Fruit fly (Drosophila melanogaster) whole organism, embryonic: ENCODE data around the gene Cnot4.

Experiments
- Abd-B ChIP-seq: fragments of 200-800 bp; sonication (Bioruptor generic); optimal IDR thresholded peaks from 2 replicates; lab custom pipeline; 2018; ENCODE audit warnings: missing biosample characterization, mild to moderate bottlenecking, missing genetic modification characterization, moderate library complexity
- B-H2 ChIP-seq: fragments of 200-800 bp; sonication (Bioruptor generic); optimal IDR thresholded peaks from 2 replicates; lab custom pipeline; 2018; ENCODE audit warnings: missing biosample characterization, mild to moderate bottlenecking, missing genetic modification characterization
- C15 ChIP-seq: fragments of 200-800 bp; sonication (Bioruptor generic); IDR thresholded peaks from 3 replicates; pipeline ENCODE4 v1.3.6; 2022; ENCODE audit warnings: missing biosample characterization, missing genetic modification characterization
- CG10431 ChIP-seq: fragments of 200-800 bp; sonication (Bioruptor generic); optimal IDR thresholded peaks from 3 replicates; lab custom pipeline; 2018; ENCODE audit warnings: missing biosample characterization, mild to moderate bottlenecking, missing genetic modification characterization
- CG11093 ChIP-seq: fragments of 200-800 bp; sonication (Bioruptor generic); IDR thresholded peaks from 3 replicates; pipeline ENCODE4 v1.3.6; 2022; ENCODE audit warnings: missing biosample characterization, missing genetic modification characterization
- CG11560 ChIP-seq: fragments of 200-800 bp; sonication (Bioruptor generic); IDR thresholded peaks from 3 replicates; pipeline ENCODE4 v1.3.6; 2022; ENCODE audit warnings: missing biosample characterization, missing genetic modification characterization
- CG11723 ChIP-seq: fragments of 200-800 bp; sonication (Bioruptor generic); optimal IDR thresholded peaks from 2 replicates; lab custom pipeline; 2017; ENCODE audit warnings: missing biosample characterization, mild to moderate bottlenecking, missing genetic modification characterization
- CG12219 ChIP-seq: fragments of 200-800 bp; sonication (Bioruptor generic); optimal IDR thresholded peaks from 3 replicates; lab custom pipeline; 2018; ENCODE audit warnings: missing biosample characterization, mild to moderate bottlenecking, missing genetic modification characterization
- CG12299 ChIP-seq: fragments of 200-800 bp; sonication (Bioruptor generic); optimal IDR thresholded peaks from 2 replicates; lab custom pipeline; 2018; ENCODE audit warnings: missing biosample characterization, mild to moderate bottlenecking, missing genetic modification characterization
- CG13894 ChIP-seq: fragments of 200-800 bp; sonication (Bioruptor generic); optimal IDR thresholded peaks from 3 replicates; lab custom pipeline; 2018; ENCODE audit warnings: missing biosample characterization, mild to moderate bottlenecking, missing genetic modification characterization, moderate library complexity
- CG15073 ChIP-seq: fragments of 200-800 bp; sonication (Bioruptor generic); optimal IDR thresholded peaks from 2 replicates; lab custom pipeline; 2016; ENCODE audit warnings: missing biosample characterization, missing genetic modification characterization
- CG15479 ChIP-seq: fragments of 200-800 bp; sonication (Bioruptor generic); optimal IDR thresholded peaks from 3 replicates; lab custom pipeline; 2019; ENCODE audit warnings: missing biosample characterization, mild to moderate bottlenecking, missing genetic modification characterization, moderate library complexity
- CG17829 ChIP-seq: fragments of 200-800 bp; optimal IDR thresholded peaks from 2 replicates; lab custom pipeline; 2019; ENCODE audit warnings: missing biosample characterization, mild to moderate bottlenecking, missing genetic modification characterization, moderate library complexity
- CG30431 ChIP-seq: fragments of 200-800 bp; sonication (Bioruptor generic); optimal IDR thresholded peaks from 2 replicates; lab custom pipeline; 2017; ENCODE audit warnings: missing biosample characterization, missing genetic modification characterization
- CG32532 ChIP-seq: fragments of 200-800 bp; sonication (Bioruptor generic); IDR thresholded peaks from 2 replicates; pipeline ENCODE4 v1.3.6; 2022; ENCODE audit warnings: missing biosample characterization, missing genetic modification characterization
- CG33557 ChIP-seq: fragments of 200-800 bp; sonication (Bioruptor generic); optimal IDR thresholded peaks from 2 replicates; lab custom pipeline; 2019; ENCODE audit warnings: missing biosample characterization, mild to moderate bottlenecking, missing genetic modification characterization, moderate library complexity
- CG3407 ChIP-seq: fragments of 200-800 bp; sonication (Bioruptor generic); optimal IDR thresholded peaks from 2 replicates; lab custom pipeline; 2018; ENCODE audit warnings: missing biosample characterization, mild to moderate bottlenecking, missing genetic modification characterization
- CG4854 ChIP-seq: fragments of 200-800 bp; sonication (Bioruptor generic); optimal IDR thresholded peaks from 2 replicates; lab custom pipeline; 2016; ENCODE audit warnings: missing biosample characterization, missing genetic modification characterization, inconsistent platforms
- CG5953 ChIP-seq: fragments of 200-800 bp; sonication (Bioruptor generic); IDR thresholded peaks from 2 replicates; pipeline ENCODE4 v1.3.6; 2022; ENCODE audit warnings: missing biosample characterization, missing genetic modification characterization
- CG6689 ChIP-seq: fragments of 200-800 bp; sonication (Bioruptor generic); IDR thresholded peaks from 2 replicates; pipeline ENCODE4 v1.3.6; 2022; ENCODE audit warnings: missing biosample characterization, missing genetic modification characterization
- CG7372 ChIP-seq: fragments of 200-800 bp; sonication (Bioruptor generic); IDR thresholded peaks from 2 replicates; pipeline ENCODE4 v1.3.6; 2022; ENCODE audit warnings: missing biosample characterization, missing genetic modification characterization
- CG7556 ChIP-seq: fragments of 200-800 bp; sonication (Bioruptor generic); optimal IDR thresholded peaks from 2 replicates; lab custom pipeline; 2017; ENCODE audit warnings: missing biosample characterization, mild to moderate bottlenecking, missing genetic modification characterization
- CG7745 ChIP-seq: fragments of 200-800 bp; sonication (Bioruptor generic); optimal IDR thresholded peaks from 2 replicates; lab custom pipeline; 2018; ENCODE audit warnings: missing biosample characterization, mild to moderate bottlenecking, missing genetic modification characterization, moderate library complexity
- CG8924 ChIP-seq: fragments of 200-800 bp; optimal IDR thresholded peaks from 3 replicates; lab custom pipeline; 2019; ENCODE audit warnings: missing biosample characterization, mild to moderate bottlenecking, missing genetic modification characterization, moderate library complexity
- CG9876 ChIP-seq: fragments of 200-800 bp; sonication (Bioruptor generic); optimal IDR thresholded peaks from 2 replicates; lab custom pipeline; 2016; ENCODE audit warnings: missing biosample characterization, missing genetic modification characterization
- H2.0 ChIP-seq: fragments of 200-800 bp; sonication (Bioruptor generic); IDR thresholded peaks from 2 replicates; pipeline ENCODE4 v1.3.6; 2022; ENCODE audit warnings: missing biosample characterization, missing genetic modification characterization
- HLH54F ChIP-seq: fragments of 200-800 bp; sonication (Bioruptor generic); optimal IDR thresholded peaks from 3 replicates; lab custom pipeline; 2016; ENCODE audit warnings: missing biosample characterization, missing genetic modification characterization
- Hr51 ChIP-seq, 2 experiments: fragments of 200-800 bp; sonication (Bioruptor generic); optimal IDR thresholded peaks; 2 replicates in 1 of 2; 3 replicates in 1 of 2; lab custom pipeline; 2016 to 2018; ENCODE audit warnings: missing biosample characterization in 2 of 2, missing genetic modification characterization in 2 of 2, mild to moderate bottlenecking in 1 of 2, moderate library complexity in 1 of 2
- Max ChIP-seq: fragments of 200-800 bp; sonication (Bioruptor generic); optimal IDR thresholded peaks from 2 replicates; lab custom pipeline; 2016; ENCODE audit warnings: missing biosample characterization, mild to moderate bottlenecking, missing genetic modification characterization
- NC2β ChIP-seq: fragments of 200-800 bp; sonication (Bioruptor generic); optimal IDR thresholded peaks from 2 replicates; lab custom pipeline; 2016; ENCODE audit warnings: missing biosample characterization, missing genetic modification characterization
- Nf-YA ChIP-seq: fragments of 200-800 bp; sonication (Bioruptor generic); IDR thresholded peaks from 2 replicates; pipeline ENCODE4 v1.3.6; 2022; ENCODE audit warnings: missing biosample characterization, missing genetic modification characterization
- Oli ChIP-seq: fragments of 200-800 bp; sonication (Bioruptor generic); optimal IDR thresholded peaks from 2 replicates; lab custom pipeline; 2018; ENCODE audit warnings: missing biosample characterization, mild to moderate bottlenecking, missing genetic modification characterization, moderate library complexity
- bsh ChIP-seq, 2 experiments: fragments of 200-800 bp; sonication (Bioruptor generic); optimal IDR thresholded peaks; 2 replicates each; lab custom pipeline; 2017 to 2018; ENCODE audit warnings: mild to moderate bottlenecking in 2 of 2, missing biosample characterization in 2 of 2, missing genetic modification characterization in 2 of 2, moderate library complexity in 1 of 2
- btn ChIP-seq: fragments of 200-800 bp; sonication (Bioruptor generic); optimal IDR thresholded peaks from 2 replicates; lab custom pipeline; 2016; ENCODE audit warnings: missing biosample characterization, missing genetic modification characterization
- cas ChIP-seq: fragments of 200-800 bp; sonication (Bioruptor generic); IDR thresholded peaks from 2 replicates; pipeline ENCODE4 v1.3.6; 2022; ENCODE audit warnings: missing biosample characterization, missing genetic modification characterization
- da ChIP-seq: fragments of 200-800 bp; sonication (Bioruptor generic); optimal IDR thresholded peaks from 2 replicates; lab custom pipeline; 2016; ENCODE audit warnings: missing biosample characterization, missing genetic modification characterization
- disco-r ChIP-seq: fragments of 200-800 bp; sonication (Bioruptor generic); optimal IDR thresholded peaks from 2 replicates; lab custom pipeline; 2016; ENCODE audit warnings: missing biosample characterization, missing genetic modification characterization
- esg ChIP-seq: fragments of 200-800 bp; sonication (Bioruptor generic); conservative IDR thresholded peaks from 2 replicates; pipeline ENCODE4 v1.3.6; 2022; ENCODE audit warnings: missing biosample characterization, missing genetic modification characterization
- ind ChIP-seq: fragments of 200-800 bp; sonication (Bioruptor generic); optimal IDR thresholded peaks from 3 replicates; lab custom pipeline; 2016; ENCODE audit warnings: missing biosample characterization, missing genetic modification characterization
- jing ChIP-seq: fragments of 200-800 bp; sonication (Bioruptor generic); optimal IDR thresholded peaks from 2 replicates; lab custom pipeline; 2018; ENCODE audit warnings: missing biosample characterization, mild to moderate bottlenecking, missing genetic modification characterization
- klu ChIP-seq: fragments of 200-800 bp; sonication (Bioruptor generic); IDR thresholded peaks from 2 replicates; pipeline ENCODE4 v1.3.6; 2022; ENCODE audit warnings: missing biosample characterization, missing genetic modification characterization
- mirr ChIP-seq: fragments of 200-800 bp; sonication (Bioruptor generic); optimal IDR thresholded peaks from 3 replicates; lab custom pipeline; 2018; ENCODE audit warnings: missing biosample characterization, mild to moderate bottlenecking, missing genetic modification characterization
- peb ChIP-seq: fragments of 200-800 bp; sonication (Bioruptor generic); IDR thresholded peaks from 2 replicates; pipeline ENCODE4 v1.3.6; 2022; ENCODE audit warnings: missing biosample characterization, missing genetic modification characterization
- pita ChIP-seq: fragments of 200-800 bp; sonication (Bioruptor generic); optimal IDR thresholded peaks from 2 replicates; lab custom pipeline; 2017; ENCODE audit warnings: missing biosample characterization, mild to moderate bottlenecking, missing genetic modification characterization
- pnt ChIP-seq: fragments of 200-800 bp; sonication (Bioruptor generic); optimal IDR thresholded peaks from 3 replicates; lab custom pipeline; 2016; ENCODE audit warnings: missing biosample characterization, missing genetic modification characterization
- so ChIP-seq: fragments of 200-800 bp; sonication (Bioruptor generic); IDR thresholded peaks from 3 replicates; pipeline ENCODE4 v1.3.6; 2022; ENCODE audit warnings: missing biosample characterization, missing genetic modification characterization
- sqz ChIP-seq: fragments of 200-800 bp; sonication (Bioruptor generic); optimal IDR thresholded peaks from 3 replicates; lab custom pipeline; 2018; ENCODE audit warnings: missing biosample characterization, mild to moderate bottlenecking, missing genetic modification characterization
- tio ChIP-seq: fragments of 200-800 bp; sonication (Bioruptor generic); optimal IDR thresholded peaks from 2 replicates; lab custom pipeline; 2017; ENCODE audit warnings: missing biosample characterization, missing genetic modification characterization, inconsistent platforms
- vfl ChIP-seq: fragments of 200-800 bp; sonication (Bioruptor generic); optimal IDR thresholded peaks from 2 replicates; lab custom pipeline; 2016; ENCODE audit warnings: missing biosample characterization, missing genetic modification characterization
- z ChIP-seq: fragments of 200-800 bp; sonication (Bioruptor generic); IDR thresholded peaks from 3 replicates; pipeline ENCODE4 v1.3.6; 2022; ENCODE audit warnings: missing biosample characterization, missing genetic modification characterization
- zfh2 ChIP-seq: fragments of 200-800 bp; sonication (Bioruptor generic); optimal IDR thresholded peaks from 2 replicates; lab custom pipeline; 2016; ENCODE audit warnings: missing biosample characterization, missing genetic modification characterization

Gene Cnot4

DNA sequence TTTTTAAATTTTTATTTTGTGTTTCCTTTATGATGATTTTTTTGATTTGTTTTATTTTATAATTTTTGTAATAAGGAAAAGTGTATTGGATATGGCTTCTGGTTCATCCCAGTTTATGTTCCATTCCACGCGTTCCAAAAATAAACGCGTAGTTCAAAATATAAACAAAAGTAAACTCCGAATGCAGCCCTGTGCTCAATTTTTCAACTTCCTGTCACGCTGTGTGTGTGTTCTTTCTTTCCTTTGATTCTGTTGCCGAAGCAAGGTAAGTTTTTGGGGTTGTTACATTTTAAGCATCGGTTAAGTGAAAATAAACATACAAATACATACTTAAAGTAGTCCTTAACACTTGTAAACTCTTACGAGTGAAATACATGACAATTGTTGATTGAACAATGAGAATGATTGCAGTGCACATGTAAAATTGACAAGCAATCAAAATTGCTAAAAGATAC, 11.6 kb downstream of the Cnot4 start, which contains the start of the genes Ip259 and RpS27A (continued):
- TF ChIP-seq CG10431 (GFP tag; lab: Kevin White, UChicago) (peak; percentile 63), bsh (GFP tag; optimal IDR thresholded peaks at IDR 0.05; lab: Kevin White, UChicago) (peak in 1 of 2 experiments; percentile 61), CG15073 (no peak), Abd-B (GFP tag; lab: Kevin White, UChicago) (no peak), Hr51 (GFP tag; optimal IDR thresholded peaks at IDR 0.05; lab: Kevin White, UChicago) (peak in 1 of 2 experiments; percentile 38), H2.0 (GFP tag; lab: Robert Waterston, UW) (peak; percentile 71), CG3407 (GFP tag; lab: Kevin White, UChicago) (peak; percentile 70), pnt (GFP tag; lab: Kevin White, UChicago) (no peak), NC2β (peak; percentile 96), peb (no peak; the same call in 1 of the 2 replicates), cas (GFP tag; lab: Robert Waterston, UW) (0 out of 2 replicates have a peak, but pooled peaks have one; percentile 35), CG12299 (tag; lab: Kevin White, UChicago) (peak; percentile 64), so (GFP tag; lab: Robert Waterston, UW) (peak; percentile 53; the same call in 1 of the 3 replicates), CG12219 (GFP tag; lab: Kevin White, UChicago) (peak; percentile 56), CG30431 (GFP tag; lab: Kevin White, UChicago) (peak; percentile 69), CG17829 (tag; lab: Kevin White, UChicago) (peak; percentile 46), mirr (GFP tag; lab: Kevin White, UChicago) (peak; percentile 79), CG7556 (GFP tag; lab: Kevin White, UChicago) (no peak), CG7745 (no peak), esg (GFP tag; lab: Robert Waterston, UW) (peak; percentile 31; the same call in 1 of the 2 replicates), CG7372 (GFP tag; lab: Robert Waterston, UW) (peak; percentile 63; the same call in 1 of the 2 replicates), Nf-YA (GFP tag; lab: Robert Waterston, UW) (peak; percentile 67), vfl (GFP tag; lab: Kevin White, UChicago) (peak; percentile 34), Max (GFP tag; lab: Kevin White, UChicago) (peak; percentile 86), tio (GFP tag; lab: Kevin White, UChicago) (peak; percentile 71), CG4854 (GFP tag; lab: Kevin White, UChicago) (peak; percentile 57), B-H2 (GFP tag; lab: Kevin White, UChicago) (peak; percentile 86), CG6689 (GFP tag; lab: Robert Waterston, UW) (peak; percentile 59), CG33557 (GFP tag; lab: Kevin White, UChicago) (peak; percentile 69), pita (no peak), da (GFP tag; lab: Kevin White, UChicago) (peak; percentile 95), CG32532 (GFP tag; lab: Robert Waterston, UW) (peak; percentile 83), CG9876 (GFP tag; lab: Kevin White, UChicago) (peak; percentile 84), CG15479 (GFP tag; lab: Kevin White, UChicago) (no peak), jing (GFP tag; lab: Kevin White, UChicago) (no peak), CG11560 (tag; lab: Robert Waterston, UW) (no peak), Oli (no peak), zfh2 (GFP tag; lab: Kevin White, UChicago) (peak; percentile 57), CG11093 (GFP tag; lab: Robert Waterston, UW) (no peak), ind (no peak), C15 (peak; percentile 65; the same call in 2 of the 3 replicates), HLH54F (peak; percentile 58), CG5953 (GFP tag; lab: Robert Waterston, UW) (peak; percentile 65; the same call in 1 of the 2 replicates), disco-r (GFP tag; lab: Kevin White, UChicago) (peak; percentile 43), z (GFP tag; lab: Robert Waterston, UW) (no peak), CG8924 (tag; lab: Kevin White, UChicago) (peak; percentile 61), CG11723 (peak; percentile 98), klu (GFP tag; lab: Robert Waterston, UW) (no peak), sqz (GFP tag; lab: Kevin White, UChicago) (no peak), btn (GFP tag; lab: Kevin White, UChicago) (peak; percentile 32), CG13894 (tag; lab: Kevin White, UChicago) (no peak)
